Worm (Caenorhabditis elegans): Measurements from ENCODE around the gene farl-11.

DNA sequence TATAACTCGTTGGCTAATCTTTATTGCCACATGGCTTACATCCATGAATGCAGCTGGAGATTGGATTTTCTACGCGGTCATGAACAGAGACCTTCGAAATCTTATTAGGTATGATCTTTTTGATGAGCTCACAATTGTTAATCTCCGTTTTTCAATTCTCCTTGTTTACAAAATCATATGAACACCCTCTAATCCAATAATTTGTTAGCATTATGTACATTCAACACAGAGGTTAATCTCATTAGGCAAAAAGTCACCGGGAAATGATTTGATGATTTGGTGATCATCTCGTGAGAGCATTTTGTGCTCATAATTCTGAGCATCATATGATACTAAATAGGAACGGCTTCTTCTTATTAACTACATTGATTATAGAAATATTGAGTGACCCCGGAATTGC is 41.4 kb upstream of the farl-11 start:
- TF ChIP-seq ceh-9 (tag; optimal IDR thresholded peaks at IDR 0.05) (no peak), ztf-4 (tag; optimal IDR thresholded peaks at IDR 0.05) (no peak), nhr-12 (tag; optimal IDR thresholded peaks at IDR 0.05) (no peak), R02D3.7 (tag; optimal IDR thresholded peaks at IDR 0.05) (no peak), aly-2 (tag; optimal IDR thresholded peaks at IDR 0.05) (no peak), pha-4 (tag; optimal IDR thresholded peaks at IDR 0.05) (no peak), ZK546.5 (tag; optimal IDR thresholded peaks at IDR 0.05) (no peak)

Measured in whole organism, L3 larva.